Worm (Caenorhabditis elegans): ENCODE data around the gene tric-1B.1.

DNA sequence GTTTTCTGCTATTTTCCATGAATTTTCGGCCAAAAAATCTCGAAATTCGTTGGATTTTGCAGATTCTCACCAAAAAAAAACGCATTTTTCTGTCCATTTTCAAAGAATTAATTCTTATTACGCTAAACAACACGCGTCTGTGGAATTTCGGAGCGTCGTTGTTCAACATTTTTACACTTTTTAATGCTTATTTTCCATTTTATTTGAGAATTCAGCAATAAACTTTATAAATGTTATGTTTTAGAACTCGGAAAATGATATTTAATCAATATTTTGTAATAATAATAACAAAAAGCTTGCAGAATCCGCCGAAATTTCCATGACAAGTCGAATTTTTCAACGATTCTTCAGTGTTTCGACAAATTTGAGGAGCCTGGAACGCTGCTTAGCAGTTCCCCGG, 14.3 kb upstream of the tric-1B.1 start, which contains the start of gene ife-5:
- TF ChIP-seq ama-1 (optimal IDR thresholded peaks at IDR 0.05) = no peak
- TF ChIP-seq snpc-4 (tag; optimal IDR thresholded peaks at IDR 0.05) = no peak
- no peak for TF ChIP-seq fos-1 (tag; optimal IDR thresholded peaks at IDR 0.05)
- TF ChIP-seq daf-12 (tag; optimal IDR thresholded peaks at IDR 0.05) = no peak
- no peak for TF ChIP-seq elt-3 (tag; optimal IDR thresholded peaks at IDR 0.05)

Data from whole organism, L3 larva.